Worm (Caenorhabditis elegans) whole organism, L1 larva: ENCODE measurements around the gene F43C11.8.

Experiments used
- C16A3.4 ChIP-seq: fragments of 150-350 bp; optimal IDR thresholded peaks from 2 replicates; lab custom pipeline; 2014; ENCODE audit warnings: missing biosample characterization, missing genetic modification characterization
- C34B4.2 ChIP-seq: sonication (generic microtip); optimal IDR thresholded peaks from 2 replicates; lab custom pipeline; 2017; ENCODE audit warnings: mild to moderate bottlenecking, missing genetic modification characterization, missing compliant biosample characterization
- F16B12.6 ChIP-seq: fragments of 150-350 bp; optimal IDR thresholded peaks from 2 replicates; lab custom pipeline; 2014; ENCODE audit warnings: missing biosample characterization, missing genetic modification characterization
- aha-1 ChIP-seq: fragments of 150-350 bp; optimal IDR thresholded peaks from 2 replicates; lab custom pipeline; 2014; ENCODE audit warnings: missing biosample characterization, missing genetic modification characterization
- blmp-1 ChIP-seq: fragments of 150-350 bp; optimal IDR thresholded peaks from 2 replicates; lab custom pipeline; 2014; ENCODE audit warnings: missing biosample characterization, missing genetic modification characterization
- ceh-63 ChIP-seq: fragments of 200-800 bp; sonication (Bioruptor generic); optimal IDR thresholded peaks from 2 replicates; lab custom pipeline; 2018; ENCODE audit warnings: mild to moderate bottlenecking, missing genetic modification characterization, missing compliant biosample characterization
- ceh-8 ChIP-seq: fragments of 200-800 bp; sonication (Bioruptor generic); optimal IDR thresholded peaks from 2 replicates; lab custom pipeline; 2018; ENCODE audit warnings: mild to moderate bottlenecking, missing genetic modification characterization, moderate library complexity, missing compliant biosample characterization
- ceh-82 ChIP-seq, 3 experiments: fragments of 150-350 bp in 1 of 3; sonication (generic microtip) in 2 of 3; optimal IDR thresholded peaks; 2 replicates each; lab custom pipeline; 2014 to 2017; ENCODE audit warnings: missing biosample characterization in 3 of 3, missing genetic modification characterization in 3 of 3
- ceh-88 ChIP-seq: fragments of 200-800 bp; sonication (Bioruptor generic); IDR thresholded peaks from 2 replicates; pipeline ENCODE4 v1.3.6; 2022; ENCODE audit warnings: missing genetic modification characterization, missing compliant biosample characterization
- ceh-90 ChIP-seq: sonication (generic microtip); optimal IDR thresholded peaks from 2 replicates; lab custom pipeline; 2016; ENCODE audit warnings: missing genetic modification characterization, missing compliant biosample characterization
- dpl-1 ChIP-seq, 3 experiments: fragments of 150-350 bp in 2 of 3; sonication (generic microtip) in 1 of 3; optimal IDR thresholded peaks; 2 replicates each; lab custom pipeline; 2014 to 2017; ENCODE audit warnings: missing biosample characterization in 3 of 3, missing genetic modification characterization in 3 of 3, missing genetic modification reagents in 3 of 3
- dsc-1 ChIP-seq: sonication (generic microtip); optimal IDR thresholded peaks from 2 replicates; lab custom pipeline; 2016; ENCODE audit warnings: mild to moderate bottlenecking, missing genetic modification characterization, missing compliant biosample characterization
- efl-1 ChIP-seq, 4 experiments: fragments of 150-350 bp; optimal IDR thresholded peaks in 3 of 4; peaks in 1 of 4; 1 replicate in 1 of 4; 2 replicates in 3 of 4; lab custom pipeline; 2014; ENCODE audit warnings: missing biosample characterization in 2 of 4, missing genetic modification characterization in 2 of 4, missing genetic modification reagents in 2 of 4
- egl-13 ChIP-seq: sonication (generic microtip); optimal IDR thresholded peaks from 2 replicates; lab custom pipeline; 2016; ENCODE audit warnings: missing genotype, missing genetic modification reagents, missing genetic modification characterization, missing compliant biosample characterization
- egl-27 ChIP-seq, 2 experiments: fragments of 150-350 bp in 1 of 2; sonication (generic microtip); optimal IDR thresholded peaks; 3 replicates each; lab custom pipeline; 2017 to 2018; ENCODE audit warnings: missing biosample characterization in 2 of 2, missing genetic modification characterization in 2 of 2, missing genetic modification reagents in 2 of 2
- elt-2 ChIP-seq: sonication (generic microtip); optimal IDR thresholded peaks from 2 replicates; lab custom pipeline; 2016; ENCODE audit warnings: missing genetic modification characterization, mild to moderate bottlenecking, inconsistent platforms, missing compliant biosample characterization, missing genetic modification reagents
- fkh-10 ChIP-seq: sonication (generic microtip); optimal IDR thresholded peaks from 2 replicates; lab custom pipeline; 2017; ENCODE audit warnings: missing biosample characterization, missing genetic modification reagents, missing genetic modification characterization
- grh-1 ChIP-seq: fragments of 200-800 bp; sonication (Bioruptor generic); IDR thresholded peaks from 2 replicates; pipeline ENCODE4 v1.3.6; 2022; ENCODE audit warnings: missing genetic modification reagents, missing genetic modification characterization, missing compliant biosample characterization
- isw-1 ChIP-seq: fragments of 200-800 bp; sonication (Bioruptor generic); IDR thresholded peaks from 2 replicates; pipeline ENCODE4 v1.3.6; 2022; ENCODE audit warnings: missing genetic modification characterization, missing compliant biosample characterization
- jun-1 ChIP-seq: fragments of 150-350 bp; optimal IDR thresholded peaks from 2 replicates; lab custom pipeline; 2014; ENCODE audit warnings: missing biosample characterization, missing genetic modification reagents, missing genetic modification characterization
- lin-13 ChIP-seq: fragments of 150-350 bp; optimal IDR thresholded peaks from 2 replicates; lab custom pipeline; 2014; ENCODE audit warnings: missing biosample characterization, missing genetic modification reagents, missing genetic modification characterization
- lin-15B ChIP-seq: fragments of 150-350 bp; sonication (generic microtip); optimal IDR thresholded peaks from 3 replicates; lab custom pipeline; 2014; ENCODE audit warnings: missing biosample characterization, missing genetic modification characterization
- lin-35 ChIP-seq, 2 experiments: fragments of 150-350 bp; optimal IDR thresholded peaks; 2 replicates each; lab custom pipeline; 2014; ENCODE audit warnings: missing biosample characterization in 2 of 2, missing genetic modification characterization in 2 of 2, missing genetic modification reagents in 2 of 2
- lin-39 ChIP-seq: fragments of 150-350 bp; optimal IDR thresholded peaks from 2 replicates; lab custom pipeline; 2014; ENCODE audit warnings: missing biosample characterization, missing genetic modification reagents, missing genetic modification characterization
- lir-3 ChIP-seq: sonication (generic microtip); optimal IDR thresholded peaks from 2 replicates; lab custom pipeline; 2016; ENCODE audit warnings: mild to moderate bottlenecking, missing genetic modification characterization, moderate library complexity, missing compliant biosample characterization; ENCODE audit not compliant: poor library complexity
- nhr-20 ChIP-seq: sonication (generic microtip); optimal IDR thresholded peaks from 2 replicates; lab custom pipeline; 2016; ENCODE audit warnings: mild to moderate bottlenecking, missing genetic modification characterization, missing compliant biosample characterization
- nhr-237 ChIP-seq: fragments of 150-350 bp; optimal IDR thresholded peaks from 2 replicates; lab custom pipeline; 2014; ENCODE audit warnings: missing biosample characterization, missing genetic modification characterization
- nhr-71 ChIP-seq: sonication (generic microtip); optimal IDR thresholded peaks from 2 replicates; lab custom pipeline; 2016; ENCODE audit warnings: mild to moderate bottlenecking, missing genetic modification characterization, moderate library complexity, missing compliant biosample characterization
- nhr-76 ChIP-seq: sonication (generic microtip); optimal IDR thresholded peaks from 2 replicates; lab custom pipeline; 2017; ENCODE audit warnings: missing biosample characterization, missing genetic modification characterization
- nhr-90 ChIP-seq: sonication (generic microtip); optimal IDR thresholded peaks from 2 replicates; lab custom pipeline; 2016; ENCODE audit warnings: mild to moderate bottlenecking, missing genetic modification characterization, missing compliant biosample characterization; ENCODE audit not compliant: poor library complexity
- sox-4 ChIP-seq: sonication (generic microtip); optimal IDR thresholded peaks from 2 replicates; lab custom pipeline; 2016; ENCODE audit warnings: missing genetic modification characterization, missing compliant biosample characterization
- sptf-1 ChIP-seq: fragments of 150-350 bp; optimal IDR thresholded peaks from 2 replicates; lab custom pipeline; 2014; ENCODE audit warnings: missing biosample characterization, missing genetic modification characterization
- swsn-7 ChIP-seq: sonication (generic microtip); optimal IDR thresholded peaks from 2 replicates; lab custom pipeline; 2016; ENCODE audit warnings: missing genetic modification characterization, missing compliant biosample characterization
- unc-130 ChIP-seq: fragments of 150-350 bp; optimal IDR thresholded peaks from 2 replicates; lab custom pipeline; 2017; ENCODE audit warnings: missing biosample characterization, missing genetic modification characterization, inconsistent platforms
- unc-30 ChIP-seq: sonication (generic microtip); optimal IDR thresholded peaks from 2 replicates; lab custom pipeline; 2017; ENCODE audit warnings: missing biosample characterization, missing genetic modification characterization
- unc-62 ChIP-seq: fragments of 150-350 bp; optimal IDR thresholded peaks from 2 replicates; lab custom pipeline; 2014; ENCODE audit warnings: missing biosample characterization, missing genetic modification reagents, missing genetic modification characterization
- unc-98 ChIP-seq: fragments of 200-800 bp; sonication (Bioruptor generic); IDR thresholded peaks from 2 replicates; pipeline ENCODE4 v1.3.6; 2022; ENCODE audit warnings: missing genetic modification characterization, missing compliant biosample characterization
- xbp-1 ChIP-seq: sonication (generic microtip); optimal IDR thresholded peaks from 2 replicates; lab custom pipeline; 2016; ENCODE audit warnings: missing genetic modification characterization, missing compliant biosample characterization
- zag-1 ChIP-seq: fragments of 150-350 bp; optimal IDR thresholded peaks from 2 replicates; lab custom pipeline; 2014; ENCODE audit warnings: missing biosample characterization, missing genetic modification characterization
- zip-4 ChIP-seq: fragments of 200-800 bp; sonication (Bioruptor generic); optimal IDR thresholded peaks from 2 replicates; lab custom pipeline; 2018; ENCODE audit warnings: mild to moderate bottlenecking, missing genetic modification characterization, moderate library complexity, missing compliant biosample characterization

Gene F43C11.8

ce11 chrII:2292027-2292426 lies 40.3 kb upstream of the F43C11.8 start, which contains the start of gene K09F6.7:
K09F6.7 (minus strand) TSS chrII:2292127.
- no peak for TF ChIP-seq nhr-90 (tag; lab: Kevin White, UChicago)
- TF ChIP-seq C16A3.4 (tag; lab: Kevin White, UChicago): no peak
- no peak for TF ChIP-seq sox-4 (tag; lab: Kevin White, UChicago)
- no peak for TF ChIP-seq lin-13 (GFP tag; lab: Kevin White, UChicago)
- TF ChIP-seq nhr-71 (tag; lab: Kevin White, UChicago): no peak
- TF ChIP-seq xbp-1: no peak
- TF ChIP-seq lin-35 (GFP tag; optimal IDR thresholded peaks at IDR 0.05; lab: Kevin White, UChicago): no peak

- TF ChIP-seq elt-2 (peak; percentile 5), nhr-237 (tag; lab: Kevin White, UChicago) (no peak), ceh-8 (GFP tag; lab: Kevin White, UChicago) (no peak), dsc-1 (no peak), nhr-76 (tag; lab: Kevin White, UChicago) (no peak), zag-1 (tag; lab: Kevin White, UChicago) (no peak)
- TF ChIP-seq, all 84 proteins: peak for 1
These were observed 39.8 kb upstream of the F43C11.8 start for ce11 chrII:2292549-2292948.

ce11 chrII:2295817-2296315 lies 36.5 kb upstream of the F43C11.8 start, which contains the start of gene fbxc-25:
fbxc-25 (minus strand) TSS chrII:2296265.
- TF ChIP-seq efl-1 (optimal IDR thresholded peaks at IDR 0.05; lab: Kevin White, UChicago) (no peak), efl-1 (GFP tag; optimal IDR thresholded peaks at IDR 0.05 in 1 of 2; lab: Kevin White, UChicago) (no peak), jun-1 (tag; lab: Kevin White, UChicago) (no peak), sptf-1 (tag; lab: Kevin White, UChicago) (no peak)
- TF ChIP-seq, all 84 proteins: peak for 0

ce11 chrII:2298742-2299141 lies 33.6 kb upstream of the F43C11.8 start, which contains the start of gene B0281.4:
B0281.4 (minus strand) TSS chrII:2298842.
- TF ChIP-seq unc-130 (tag; lab: Kevin White, UChicago) (no peak), F16B12.6 (tag; lab: Kevin White, UChicago) (no peak), egl-27 (tag; optimal IDR thresholded peaks at IDR 0.05; lab: Kevin White, UChicago) (no peak), C34B4.2 (tag; lab: Kevin White, UChicago) (no peak), egl-13 (no peak), ceh-88 (no peak), unc-98 (GFP tag; lab: Robert Waterston, UW) (no peak), lin-39 (tag; lab: Kevin White, UChicago) (no peak), fkh-10 (GFP tag; lab: Kevin White, UChicago) (no peak)
- TF ChIP-seq, all 84 proteins: peak for 0

ce11 chrII:2300861-2301260 lies 31.5 kb upstream of the F43C11.8 start, which contains the start of gene B0281.5:
B0281.5 (minus strand) TSS chrII:2300961.
- TF ChIP-seq ceh-63 (GFP tag; lab: Kevin White, UChicago) (no peak), lir-3 (tag; lab: Kevin White, UChicago) (no peak), blmp-1 (no peak), unc-62 (GFP tag; lab: Kevin White, UChicago) (no peak), swsn-7 (tag; lab: Kevin White, UChicago) (no peak), lin-15B (tag; lab: Kevin White, UChicago) (no peak), sox-4 (tag; lab: Kevin White, UChicago) (no peak), ceh-90 (no peak), dpl-1 (GFP tag; optimal IDR thresholded peaks at IDR 0.05; lab: Kevin White, UChicago) (no peak), sptf-1 (tag; lab: Kevin White, UChicago) (no peak), isw-1 (no peak), fkh-10 (GFP tag; lab: Kevin White, UChicago) (no peak), unc-30 (no peak), grh-1 (no peak), aha-1 (tag; lab: Kevin White, UChicago) (no peak), nhr-20 (no peak), zip-4 (GFP tag; lab: Kevin White, UChicago) (no peak), ceh-82 (tag; optimal IDR thresholded peaks at IDR 0.05; lab: Kevin White, UChicago) (no peak)
